Worm (Caenorhabditis elegans): ENCODE measurements around the gene hsp-12.6.

ce11 chrIV:9408004-9408403 lies 39.0 kb downstream of the hsp-12.6 start, which contains the start of gene F56D5.5:
- no peak for TF ChIP-seq nhr-11 (tag; optimal IDR thresholded peaks at IDR 0.05)
- no peak for TF ChIP-seq mab-5 (tag; optimal IDR thresholded peaks at IDR 0.05)

All from whole organism, L2 larva.